Worm (Caenorhabditis elegans) whole organism, L4 larva: ENCODE data around the gene cpsf-3.

ENCODE experiments used
- F10B5.3 ChIP-seq: sonication (generic microtip); optimal IDR thresholded peaks from 2 replicates; lab custom pipeline; 2016; ENCODE audit warnings: mild to moderate bottlenecking, missing genetic modification characterization, missing compliant biosample characterization
- F37D6.2 ChIP-seq: sonication (generic microtip); optimal IDR thresholded peaks from 2 replicates; lab custom pipeline; 2016; ENCODE audit warnings: mild to moderate bottlenecking, missing genetic modification characterization, missing compliant biosample characterization
- F49E8.2 ChIP-seq: sonication (generic microtip); optimal IDR thresholded peaks from 2 replicates; lab custom pipeline; 2016; ENCODE audit warnings: missing compliant biosample characterization, mild to moderate bottlenecking, missing genetic modification characterization, borderline replicate concordance
- R02D3.7 ChIP-seq: fragments of 150-350 bp; sonication (generic microtip); optimal IDR thresholded peaks from 3 replicates; lab custom pipeline; 2014; ENCODE audit warnings: missing biosample characterization, missing genetic modification characterization
- Y48G9A.11 ChIP-seq: fragments of 200-800 bp; sonication (Bioruptor generic); IDR thresholded peaks from 2 replicates; pipeline ENCODE4 v1.3.6; 2022; ENCODE audit warnings: missing genetic modification reagents, missing genetic modification characterization, missing compliant biosample characterization
- aha-1 ChIP-seq: fragments of 150-350 bp; peaks from one replicate; lab custom pipeline; 2014; ENCODE audit warnings: missing biosample characterization, missing genetic modification characterization
- aly-2 ChIP-seq: sonication (generic microtip); optimal IDR thresholded peaks from 2 replicates; lab custom pipeline; 2018; ENCODE audit warnings: missing biosample characterization, missing genetic modification characterization
- ama-1 ChIP-seq: fragments of 150-350 bp; optimal IDR thresholded peaks from 2 replicates; lab custom pipeline; 2014; ENCODE audit warnings: inconsistent platforms, mixed read lengths
- ceh-44 ChIP-seq: fragments of 200-800 bp; sonication (Bioruptor generic); IDR thresholded peaks from 2 replicates; pipeline ENCODE4 v1.3.6; 2022; ENCODE audit warnings: missing genetic modification reagents, missing genetic modification characterization, missing compliant biosample characterization
- ceh-82 ChIP-seq: sonication (generic microtip); optimal IDR thresholded peaks from 2 replicates; lab custom pipeline; 2017; ENCODE audit warnings: missing biosample characterization, missing genetic modification characterization
- ctbp-1 ChIP-seq: fragments of 200-800 bp; sonication (Bioruptor generic); IDR thresholded peaks from 2 replicates; pipeline ENCODE4 v1.3.6; 2022; ENCODE audit warnings: missing genetic modification reagents, missing genetic modification characterization, missing compliant biosample characterization
- dmd-8 ChIP-seq: fragments of 200-800 bp; sonication (Bioruptor generic); IDR thresholded peaks from 2 replicates; pipeline ENCODE4 v1.3.6; 2022; ENCODE audit warnings: missing genetic modification characterization, missing compliant biosample characterization
- dpl-1 ChIP-seq: fragments of 150-350 bp; optimal IDR thresholded peaks from 2 replicates; lab custom pipeline; 2014; ENCODE audit warnings: missing biosample characterization, missing genetic modification reagents, missing genetic modification characterization
- duxl-1 ChIP-seq: sonication (generic microtip); optimal IDR thresholded peaks from 2 replicates; lab custom pipeline; 2016; ENCODE audit warnings: mild to moderate bottlenecking, missing genetic modification characterization, moderate library complexity, missing compliant biosample characterization; ENCODE audit not compliant: poor library complexity
- egl-27 ChIP-seq: sonication (generic microtip); optimal IDR thresholded peaks from 3 replicates; lab custom pipeline; 2017; ENCODE audit warnings: missing biosample characterization, missing genetic modification reagents, missing genetic modification characterization
- fkh-10 ChIP-seq: fragments of 150-350 bp; optimal IDR thresholded peaks from 2 replicates; lab custom pipeline; 2014; ENCODE audit warnings: missing biosample characterization, missing genetic modification reagents, missing genetic modification characterization
- jun-1 ChIP-seq: fragments of 150-350 bp; optimal IDR thresholded peaks from 2 replicates; lab custom pipeline; 2014; ENCODE audit warnings: missing biosample characterization, missing genetic modification reagents, missing genetic modification characterization
- lim-7 ChIP-seq: fragments of 200-800 bp; sonication (Bioruptor generic); IDR thresholded peaks from 2 replicates; pipeline ENCODE4 v1.3.6; 2022; ENCODE audit warnings: missing genetic modification characterization, missing compliant biosample characterization
- lin-15B ChIP-seq: fragments of 150-350 bp; sonication (generic microtip); optimal IDR thresholded peaks from 3 replicates; lab custom pipeline; 2014; ENCODE audit warnings: missing biosample characterization, missing genetic modification characterization
- lin-29 ChIP-seq: fragments of 200-800 bp; sonication (Bioruptor generic); IDR thresholded peaks from 2 replicates; pipeline ENCODE4 v1.3.6; 2022; ENCODE audit warnings: missing genetic modification reagents, missing genetic modification characterization, missing compliant biosample characterization
- lin-38 ChIP-seq: fragments of 200-800 bp; sonication (Bioruptor generic); IDR thresholded peaks from 2 replicates; pipeline ENCODE4 v1.3.6; 2022; ENCODE audit warnings: missing genetic modification reagents, missing genetic modification characterization, missing compliant biosample characterization
- lir-3 ChIP-seq: sonication (generic microtip); optimal IDR thresholded peaks from 2 replicates; lab custom pipeline; 2016; ENCODE audit warnings: mild to moderate bottlenecking, missing genetic modification characterization, missing compliant biosample characterization
- madf-5 ChIP-seq, 2 experiments: fragments of 200-800 bp; sonication (Bioruptor generic); IDR thresholded peaks; 2 replicates each; pipeline ENCODE4 v1.3.6; 2022; ENCODE audit warnings: missing compliant biosample characterization in 2 of 2, missing genetic modification characterization in 2 of 2
- mes-2 ChIP-seq: sonication (generic microtip); optimal IDR thresholded peaks from 2 replicates; lab custom pipeline; 2016; ENCODE audit warnings: missing genotype, mild to moderate bottlenecking, missing genetic modification characterization, missing compliant biosample characterization; ENCODE audit not compliant: poor library complexity, severe bottlenecking
- mxl-3 ChIP-seq: fragments of 200-800 bp; sonication (Bioruptor generic); optimal IDR thresholded peaks from 2 replicates; lab custom pipeline; 2018; ENCODE audit warnings: mild to moderate bottlenecking, missing genetic modification characterization, missing compliant biosample characterization
- nhr-10 ChIP-seq: fragments of 150-350 bp; optimal IDR thresholded peaks from 2 replicates; lab custom pipeline; 2014; ENCODE audit warnings: missing biosample characterization, missing genetic modification characterization
- nhr-102 ChIP-seq: sonication (generic microtip); optimal IDR thresholded peaks from 2 replicates; lab custom pipeline; 2016; ENCODE audit warnings: mild to moderate bottlenecking, missing genetic modification characterization, moderate library complexity, missing compliant biosample characterization
- nhr-111 ChIP-seq: fragments of 200-800 bp; sonication (Bioruptor generic); optimal IDR thresholded peaks from 2 replicates; lab custom pipeline; 2018; ENCODE audit warnings: mild to moderate bottlenecking, missing genetic modification characterization, missing compliant biosample characterization
- nhr-25 ChIP-seq: sonication (generic microtip); optimal IDR thresholded peaks from 2 replicates; lab custom pipeline; 2017; ENCODE audit warnings: missing genetic modification characterization, mild to moderate bottlenecking, missing compliant biosample characterization, antibody characterized with exemption, moderate library complexity, borderline replicate concordance; ENCODE audit not compliant: insufficient read depth
- nhr-48 ChIP-seq: sonication (generic microtip); optimal IDR thresholded peaks from 2 replicates; lab custom pipeline; 2016; ENCODE audit warnings: mild to moderate bottlenecking, missing genetic modification characterization, missing compliant biosample characterization
- nhr-76 ChIP-seq: fragments of 150-350 bp; optimal IDR thresholded peaks from 2 replicates; lab custom pipeline; 2014; ENCODE audit warnings: missing biosample characterization, missing genetic modification characterization
- php-3 ChIP-seq: fragments of 200-800 bp; sonication (Bioruptor generic); IDR thresholded peaks from 2 replicates; pipeline ENCODE4 v1.3.6; 2022; ENCODE audit warnings: missing genetic modification reagents, missing genetic modification characterization, missing compliant biosample characterization
- pqm-1 ChIP-seq: sonication (generic microtip); optimal IDR thresholded peaks from 2 replicates; lab custom pipeline; 2017; ENCODE audit warnings: missing biosample characterization, missing genetic modification characterization
- snpc-1.2 ChIP-seq: fragments of 200-800 bp; sonication (Bioruptor generic); IDR thresholded peaks from 2 replicates; pipeline ENCODE4 v1.3.6; 2022; ENCODE audit warnings: missing genetic modification reagents, missing genetic modification characterization, missing compliant biosample characterization
- unc-62 ChIP-seq, 3 experiments: fragments of 150-350 bp in 1 of 3; sonication (generic microtip); optimal IDR thresholded peaks in 2 of 3; peaks in 1 of 3; 1 replicate in 1 of 3; 2 replicates in 2 of 3; lab custom pipeline; 2014 to 2017; ENCODE audit warnings: missing biosample characterization in 3 of 3, missing genetic modification characterization in 3 of 3, missing genetic modification reagents in 3 of 3, missing genotype in 1 of 3
- zag-1 ChIP-seq: fragments of 150-350 bp; optimal IDR thresholded peaks from 2 replicates; lab custom pipeline; 2014; ENCODE audit warnings: missing biosample characterization, missing genetic modification characterization
- zfp-3 ChIP-seq: fragments of 200-800 bp; sonication (Bioruptor generic); conservative IDR thresholded peaks from 2 replicates; pipeline ENCODE4 v1.3.6; 2022; ENCODE audit warnings: missing genetic modification reagents, missing genetic modification characterization, missing compliant biosample characterization
- ztf-11 ChIP-seq: fragments of 150-350 bp; optimal IDR thresholded peaks from 2 replicates; lab custom pipeline; 2014; ENCODE audit warnings: missing biosample characterization, missing genetic modification characterization

The cpsf-3 gene

DNA sequence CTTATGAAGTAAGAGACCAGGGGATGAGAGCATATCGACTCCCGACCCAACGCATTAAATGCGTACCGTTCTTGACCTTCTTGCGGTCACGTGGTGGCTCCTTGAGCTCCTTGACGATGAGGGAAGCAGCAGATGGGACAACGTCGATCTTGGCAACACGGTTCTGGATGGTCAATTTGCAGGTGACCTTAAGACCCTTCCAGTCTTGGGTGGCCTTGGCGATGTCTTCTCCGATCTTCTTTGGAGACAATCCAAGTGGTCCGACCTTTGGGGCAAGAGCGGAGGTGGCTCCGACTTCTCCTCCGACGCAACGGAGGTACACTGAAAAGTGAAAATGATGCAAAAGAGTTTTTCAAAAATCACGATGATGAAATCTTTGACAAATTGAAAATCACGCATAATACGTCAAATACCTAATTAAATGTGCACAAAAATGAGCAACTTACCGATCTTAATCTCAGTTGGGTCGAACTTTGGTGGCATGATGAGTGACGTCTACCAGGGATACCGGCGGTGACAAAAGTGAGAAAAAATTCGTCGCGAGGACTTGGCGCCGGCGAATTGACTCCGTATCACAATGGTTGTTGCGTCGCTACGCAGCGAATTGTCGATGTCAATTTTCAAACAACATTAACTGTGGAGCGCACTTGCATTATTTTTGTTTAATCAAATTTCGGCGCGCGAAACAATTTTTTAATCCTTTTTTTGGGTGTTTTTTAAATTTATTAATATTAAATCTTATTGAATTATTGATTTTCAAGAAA, 42.4 kb downstream of the cpsf-3 start, which contains the start of gene rpl-12 (continued):
- 0 out of 2 replicates have a peak, but pooled peaks have one; percentile 41 for TF ChIP-seq dmd-8 (GFP tag; lab: Robert Waterston, UW)
- peak; percentile 93 for TF ChIP-seq php-3
- TF ChIP-seq nhr-25 (tag; lab: Kevin White, UChicago): peak; percentile 96
- TF ChIP-seq aly-2 (tag; lab: Kevin White, UChicago): peak; percentile 70
- no peak for TF ChIP-seq mxl-3 (GFP tag; lab: Kevin White, UChicago)
- peak; percentile 90 for TF ChIP-seq F10B5.3 (tag; lab: Kevin White, UChicago)
- TF ChIP-seq ama-1: peak; percentile 93
- TF ChIP-seq Y48G9A.11: peak; percentile 87
- TF ChIP-seq jun-1 (tag; lab: Kevin White, UChicago): peak; percentile 93
- no peak for TF ChIP-seq ztf-11 (tag; lab: Kevin White, UChicago)
- TF ChIP-seq pqm-1 (tag; lab: Kevin White, UChicago): peak; percentile 49
- TF ChIP-seq lir-3 (tag; lab: Kevin White, UChicago): peak; percentile 41
- peak; percentile 54; the same call in 1 of the 2 replicates for TF ChIP-seq lim-7 (GFP tag; lab: Robert Waterston, UW)
- TF ChIP-seq F37D6.2 (tag; lab: Kevin White, UChicago): peak; percentile 96
- peak; percentile 98 for TF ChIP-seq nhr-102 (tag; lab: Kevin White, UChicago)
- TF ChIP-seq duxl-1 (tag; lab: Kevin White, UChicago): peak; percentile 93
- TF ChIP-seq zag-1 (tag; lab: Kevin White, UChicago): peak; percentile 58
- TF ChIP-seq R02D3.7 (tag; lab: Kevin White, UChicago): no peak
- TF ChIP-seq fkh-10 (GFP tag; lab: Kevin White, UChicago): peak; percentile 100
- TF ChIP-seq dpl-1 (GFP tag; lab: Kevin White, UChicago): peak; percentile 98
- no peak for TF ChIP-seq nhr-111 (GFP tag; lab: Kevin White, UChicago)
- no peak for TF ChIP-seq egl-27 (tag; lab: Kevin White, UChicago)
- TF ChIP-seq ceh-44 (GFP tag; lab: Robert Waterston, UW): peak; percentile 81; the same call in 1 of the 2 replicates
- TF ChIP-seq aha-1 (tag; lab: Kevin White, UChicago): peak; percentile 99
- TF ChIP-seq ceh-82 (tag; lab: Kevin White, UChicago): peak; percentile 22
- TF ChIP-seq nhr-10 (tag; lab: Kevin White, UChicago): peak; percentile 77
- TF ChIP-seq madf-5 (GFP tag; IDR thresholded peaks at IDR 0.05; lab: Robert Waterston, UW): peak; percentile 54 to 83; a peak in 3 of 4 replicates
- peak; percentile 100 for TF ChIP-seq lin-38 (GFP tag; lab: Robert Waterston, UW)
- TF ChIP-seq nhr-76 (tag; lab: Kevin White, UChicago): peak; percentile 59
- peak; percentile 96 for TF ChIP-seq ctbp-1
- peak; percentile 97 for TF ChIP-seq zfp-3 (GFP tag; lab: Robert Waterston, UW)
- TF ChIP-seq lin-15B (tag; lab: Kevin White, UChicago): peak; percentile 97
- TF ChIP-seq mes-2 (tag; lab: Kevin White, UChicago): peak; percentile 99
- TF ChIP-seq lin-29: peak; percentile 95
- peak; percentile 18 to 100 for TF ChIP-seq unc-62 (GFP tag; optimal IDR thresholded peaks at IDR 0.05 in 1 of 2; lab: Kevin White, UChicago)
- TF ChIP-seq unc-62 (tag; optimal IDR thresholded peaks at IDR 0.05; lab: Kevin White, UChicago): no peak
- TF ChIP-seq F49E8.2: peak; percentile 83
- peak; percentile 92 for TF ChIP-seq nhr-48 (tag; lab: Kevin White, UChicago)
- peak; percentile 74 for TF ChIP-seq snpc-1.2 (GFP tag; lab: Robert Waterston, UW)
